Fruit fly (Drosophila melanogaster): ENCODE data around the gene Odj.

- TF ChIP-seq CTCF (optimal IDR thresholded peaks at IDR 0.05) = no peak
- no peak for TF ChIP-seq CG8478 (optimal IDR thresholded peaks at IDR 0.05)
These were observed 21.5 kb upstream of the Odj start for dm6 chr3R:17830528-17830927.

Data from S2 (cell line).